Fruit fly (Drosophila melanogaster) whole organism, adult: ENCODE data around the gene aru.

Experiments
- CG1620 ChIP-seq: fragments of 200-800 bp; sonication (Bioruptor generic); optimal IDR thresholded peaks from 2 replicates; lab custom pipeline; 2016; ENCODE audit warnings: missing biosample characterization, missing genetic modification characterization
- CG33017 ChIP-seq: fragments of 200-800 bp; sonication (Bioruptor generic); optimal IDR thresholded peaks from 2 replicates; lab custom pipeline; 2018; ENCODE audit warnings: missing biosample characterization, mild to moderate bottlenecking, missing genetic modification characterization, moderate library complexity
- CG5204 ChIP-seq: fragments of 200-800 bp; sonication (Bioruptor generic); optimal IDR thresholded peaks from 2 replicates; lab custom pipeline; 2016; ENCODE audit warnings: missing biosample characterization, missing genetic modification characterization

DNA sequence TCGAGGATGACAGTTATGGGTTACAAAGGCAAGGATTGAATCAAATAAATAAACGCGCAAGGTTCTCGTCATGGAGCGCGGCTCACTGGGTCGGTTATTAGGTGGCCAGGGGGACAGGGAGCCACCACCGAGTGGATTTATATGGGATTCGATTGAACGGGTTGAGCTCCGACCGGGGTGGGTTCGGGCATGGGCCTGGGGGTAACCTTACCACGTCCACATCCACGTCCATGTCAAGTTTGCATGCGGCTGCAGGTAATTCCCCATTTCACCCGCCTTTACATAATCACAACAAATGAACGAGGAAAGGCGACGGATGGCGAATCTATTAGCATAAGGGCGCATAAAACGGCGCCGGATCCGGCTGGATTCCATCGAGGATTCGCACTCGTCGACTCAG, 8.3 kb downstream of the aru start, which contains the start of gene CG13950:
- TF ChIP-seq CG1620 (GFP tag; lab: Kevin White, UChicago) = no peak
- no peak for TF ChIP-seq CG5204
- no peak for TF ChIP-seq CG33017
